Worm (Caenorhabditis elegans): ENCODE results near the gene damt-1.

DNA sequence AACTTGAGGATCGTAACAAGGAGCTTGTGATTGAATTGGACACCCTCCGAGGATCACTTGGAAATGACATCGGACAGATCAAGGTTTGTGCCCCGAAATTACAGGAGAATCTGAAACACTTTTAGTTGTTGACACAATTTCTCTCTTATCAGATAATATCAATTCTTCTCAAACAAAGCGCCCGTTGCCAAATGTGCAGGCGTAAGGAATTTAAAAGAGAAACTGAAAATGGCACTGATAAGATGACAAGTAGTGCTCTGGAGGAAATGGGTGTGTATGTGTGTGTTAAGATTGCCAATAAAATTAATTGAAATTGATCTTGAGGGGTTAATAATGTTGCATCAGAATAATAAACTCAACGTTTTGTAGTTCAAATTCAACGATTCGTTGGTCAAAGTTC is 31.4 kb downstream of the damt-1 start:
- no peak for TF ChIP-seq lsy-2 (tag; optimal IDR thresholded peaks at IDR 0.05)
- no peak for TF ChIP-seq unc-39 (tag; optimal IDR thresholded peaks at IDR 0.05)
- TF ChIP-seq pha-4 (tag; optimal IDR thresholded peaks at IDR 0.05) = no peak
- no peak for TF ChIP-seq lin-13 (tag; optimal IDR thresholded peaks at IDR 0.05)
- TF ChIP-seq unc-62 (GFP tag; optimal IDR thresholded peaks at IDR 0.05) = no peak
- TF ChIP-seq nhr-12 (tag; optimal IDR thresholded peaks at IDR 0.05) = no peak
- no peak for TF ChIP-seq ceh-39 (tag; optimal IDR thresholded peaks at IDR 0.05)
- TF ChIP-seq snpc-4 (tag; optimal IDR thresholded peaks at IDR 0.05) = no peak
- no peak for TF ChIP-seq drap-1 (GFP tag; optimal IDR thresholded peaks at IDR 0.05)
- TF ChIP-seq ztf-11 (tag; optimal IDR thresholded peaks at IDR 0.05) = no peak
- TF ChIP-seq zip-8 (tag; optimal IDR thresholded peaks at IDR 0.05) = no peak
- TF ChIP-seq flh-1 (GFP tag; optimal IDR thresholded peaks at IDR 0.05) = no peak
- no peak for TF ChIP-seq elt-3 (tag; optimal IDR thresholded peaks at IDR 0.05)
